Fruit fly (Drosophila melanogaster) whole organism, larva: ENCODE data around the gene CG11666.

Experiments
- noc ChIP-seq: fragments of 200-800 bp; sonication (Bioruptor generic); optimal IDR thresholded peaks from 3 replicates; lab custom pipeline; 2019; ENCODE audit warnings: missing biosample characterization, mild to moderate bottlenecking, missing genetic modification characterization, moderate library complexity

Gene CG11666

dm6 chrX:20984386-20984785 is at the start of gene CG11666:
Gene CG11666 (plus strand): TSS chrX:20984686.
- no peak for TF ChIP-seq noc (tag; lab: Kevin White, UChicago)

DNA sequence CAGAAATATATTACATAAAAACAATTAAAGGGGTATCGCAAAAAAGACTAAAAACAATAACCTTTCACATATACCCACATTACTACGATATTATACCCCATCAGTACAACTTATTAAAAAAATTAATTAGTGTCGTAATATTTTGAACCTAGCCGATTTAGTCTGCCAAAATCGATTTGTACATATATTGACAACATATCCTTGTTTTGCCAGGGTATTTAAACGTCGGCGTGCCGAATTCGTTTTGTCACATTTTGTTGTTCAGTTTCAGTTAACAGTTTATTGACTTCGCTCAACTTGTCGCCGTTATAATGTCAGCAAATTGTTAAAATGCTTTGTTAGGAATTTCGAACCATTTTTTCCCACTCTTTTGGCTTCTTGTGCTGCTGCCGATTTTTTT is 36.2 kb upstream of the CG11666 start:
- TF ChIP-seq noc (tag; lab: Kevin White, UChicago), result no peak

DNA sequence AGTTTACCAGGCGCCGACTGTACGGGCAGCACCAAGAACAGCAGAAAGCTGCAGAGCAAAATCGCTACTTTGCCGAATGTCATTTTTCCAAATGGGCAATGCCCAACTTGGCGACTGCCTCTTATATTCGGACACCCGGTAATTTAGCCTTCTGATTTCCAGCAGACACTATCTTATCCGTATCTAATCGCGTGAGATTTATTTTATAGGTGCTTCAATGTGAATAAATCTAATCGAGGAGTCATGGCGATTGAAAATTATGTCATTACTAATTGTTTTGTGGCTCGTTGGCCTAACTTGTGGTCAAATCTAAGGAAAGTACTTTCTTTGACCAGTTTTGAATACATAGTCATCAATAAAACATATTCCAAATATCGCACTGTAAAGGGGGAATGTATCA is 21.1 kb upstream of the CG11666 start, which contains the start of gene Ser6:
TSS of gene Ser6 (minus strand) at position 101 of the 400 bp plus-strand sequence.
- TF ChIP-seq noc (tag; lab: Kevin White, UChicago), result no peak

DNA sequence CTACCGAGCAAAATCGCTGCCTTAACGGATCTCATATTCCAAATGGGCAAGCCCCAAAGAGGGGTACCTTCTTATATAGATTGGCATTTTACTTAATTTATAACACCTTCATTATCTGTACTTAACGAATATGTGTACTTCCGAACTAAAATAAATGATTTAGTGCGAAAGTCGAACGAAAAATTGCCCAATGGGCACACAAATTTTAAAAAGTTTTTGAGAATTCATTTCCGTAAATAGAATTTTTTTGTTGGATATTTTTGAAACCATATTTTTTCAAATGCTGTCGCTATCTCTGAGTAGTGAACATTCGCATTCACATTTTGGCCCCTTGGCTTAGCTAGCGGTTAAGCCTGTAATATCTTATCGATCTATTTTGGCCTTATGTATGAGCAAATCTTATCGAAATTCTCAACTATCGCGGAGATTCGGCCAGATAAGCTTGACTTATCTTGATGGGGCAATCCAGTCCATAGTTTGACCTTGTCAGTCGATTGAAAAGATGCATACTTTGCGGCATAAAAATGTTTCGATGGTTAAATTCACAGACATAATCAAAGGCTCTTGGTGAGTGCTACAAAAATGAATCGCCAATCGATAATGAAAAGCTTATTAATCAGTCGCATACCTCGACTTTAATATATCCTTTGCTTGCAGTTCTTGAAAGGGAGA is 19.0 kb upstream of the CG11666 start, which contains the start of gene CG1304:
TSS of gene CG1304 (minus strand) at position 51 of the 672 bp plus-strand sequence.
- no peak for TF ChIP-seq noc (tag; lab: Kevin White, UChicago)

DNA sequence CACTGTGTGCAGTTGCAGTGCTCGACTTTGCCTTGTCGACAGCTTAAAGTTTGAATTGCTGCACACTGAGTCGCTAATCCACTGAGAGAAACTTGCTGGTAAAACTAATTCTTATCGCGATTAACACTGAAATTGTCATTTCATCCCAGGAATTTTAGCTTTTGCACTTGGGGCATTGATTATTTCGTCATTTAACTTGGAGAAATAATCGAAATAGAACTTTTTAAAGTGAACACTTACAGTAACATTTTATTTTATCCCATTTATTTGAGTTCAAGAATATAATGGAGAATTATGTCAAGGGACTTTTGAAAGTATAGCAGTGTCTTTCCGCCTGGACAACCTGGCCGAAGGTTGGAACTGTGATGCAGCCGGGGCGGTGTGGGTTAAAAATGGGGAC is 6.5 kb upstream of the CG11666 start, which contains the start of gene CG44426:
TSS of gene CG44426 (plus strand) at position 301 of the 400 bp plus-strand sequence.
- TF ChIP-seq noc (tag; lab: Kevin White, UChicago), result no peak

DNA sequence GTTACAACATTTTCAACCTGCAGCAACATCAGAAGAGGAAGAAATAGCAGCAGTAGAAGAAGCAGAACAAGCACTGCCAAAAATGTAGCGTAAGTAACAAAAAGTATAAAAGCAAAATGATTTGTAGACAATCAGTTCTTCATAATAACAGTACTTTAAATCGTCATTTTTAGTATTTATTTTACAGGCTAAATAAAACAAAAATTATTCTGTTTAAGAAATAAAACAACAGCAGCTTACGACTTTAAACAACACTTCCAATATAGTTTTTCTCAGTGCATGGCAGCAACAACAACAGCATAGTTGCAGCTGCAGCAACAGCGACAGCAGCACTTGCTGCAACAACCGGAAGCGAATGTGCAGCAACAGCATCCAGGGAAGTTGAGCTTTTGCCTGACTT is 26.1 kb downstream of the CG11666 start:
- TF ChIP-seq noc (tag; lab: Kevin White, UChicago), result no peak

- no peak for TF ChIP-seq noc (tag; lab: Kevin White, UChicago)
These were observed 33.1 kb downstream of the CG11666 start for dm6 chrX:21017568-21017967.

dm6 chrX:21025788-21026187 is 41.3 kb downstream of the CG11666 start, which contains the start of gene r-cup:
Gene r-cup (minus strand): TSS chrX:21025888.
- no peak for TF ChIP-seq noc (tag; lab: Kevin White, UChicago)

dm6 chrX:21027929-21028575 is 43.6 kb downstream of the CG11666 start, which contains the start of gene CG1532:
Gene CG1532 (minus strand): TSS chrX:21028361.
- TF ChIP-seq noc (tag; lab: Kevin White, UChicago), result peak; percentile 65

DNA sequence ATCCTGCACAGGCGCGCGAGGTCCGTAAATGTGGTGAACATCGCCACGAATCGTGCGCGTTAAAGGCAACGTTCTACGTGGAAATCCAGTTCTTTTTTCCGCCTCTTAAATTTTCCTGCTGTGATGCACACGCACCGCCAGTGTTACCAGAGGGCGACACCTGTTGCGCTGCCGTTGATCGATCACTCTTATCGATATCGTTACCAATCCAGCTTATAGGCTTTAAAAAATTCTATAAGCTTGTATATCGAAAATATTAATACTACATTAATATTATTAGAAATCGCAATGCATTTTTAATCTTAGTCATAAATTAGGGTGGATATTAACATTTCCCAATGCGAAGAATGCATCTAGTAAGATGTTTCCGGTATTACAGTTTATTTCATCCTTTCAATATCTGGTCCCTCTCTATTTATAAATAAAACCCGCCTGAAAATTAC is 47.4 kb downstream of the CG11666 start, which contains the start of gene CG1529:
TSS of gene CG1529 (minus strand) at position 132 of the 443 bp plus-strand sequence.
- TF ChIP-seq noc (tag; lab: Kevin White, UChicago), result no peak

dm6 chrX:21034638-21035037 is 50.2 kb downstream of the CG11666 start:
- TF ChIP-seq noc (tag; lab: Kevin White, UChicago), result no peak
